Fruit fly (Drosophila melanogaster) whole organism, wandering third instar larva: Measurements from ENCODE around the gene unc-45.

Experiments used
- CG9705 ChIP-seq: fragments of 200-800 bp; sonication (Bioruptor generic); optimal IDR thresholded peaks from 2 replicates; lab custom pipeline; 2018; ENCODE audit warnings: missing biosample characterization, mild to moderate bottlenecking, missing genetic modification characterization
- Dfd ChIP-seq: fragments of >200 bp; optimal IDR thresholded peaks from 2 replicates; lab custom pipeline; 2017; ENCODE audit warnings: missing biosample characterization, missing genetic modification characterization
- Dif ChIP-seq: fragments of 200-275, 200-300 bp; sonication (Bioruptor generic); optimal IDR thresholded peaks from 2 replicates; lab custom pipeline; 2018; ENCODE audit warnings: missing biosample characterization, missing genetic modification characterization; ENCODE audit not compliant: partially characterized antibody
- HLH106 ChIP-seq: fragments of 200-800 bp; optimal IDR thresholded peaks from 3 replicates; lab custom pipeline; 2019; ENCODE audit warnings: missing biosample characterization, mild to moderate bottlenecking, missing genetic modification characterization, moderate library complexity
- Hr78 ChIP-seq: fragments of >200 bp; optimal IDR thresholded peaks from 2 replicates; lab custom pipeline; 2017; ENCODE audit warnings: missing biosample characterization, missing genetic modification characterization
- Hr83 ChIP-seq: fragments of 200-300 bp; sonication (Bioruptor generic); optimal IDR thresholded peaks from 2 replicates; lab custom pipeline; 2016; ENCODE audit warnings: missing biosample characterization, mild to moderate bottlenecking, missing genetic modification characterization, moderate library complexity; ENCODE audit not compliant: poor library complexity, severe bottlenecking
- OdsH ChIP-seq: fragments of 200-800 bp; sonication (Bioruptor generic); optimal IDR thresholded peaks from 2 replicates; lab custom pipeline; 2016; ENCODE audit warnings: missing biosample characterization, mild to moderate bottlenecking, missing genetic modification characterization
- br ChIP-seq: fragments of 200-800 bp; sonication (Bioruptor generic); optimal IDR thresholded peaks from 2 replicates; lab custom pipeline; 2016; ENCODE audit warnings: missing biosample characterization, missing genetic modification characterization
- foxo ChIP-seq, 2 experiments: fragments of 200-800 bp; sonication (Bioruptor generic); optimal IDR thresholded peaks; 2 replicates in 1 of 2; 3 replicates in 1 of 2; lab custom pipeline; 2016 to 2017; ENCODE audit warnings: missing biosample characterization in 2 of 2, missing genetic modification characterization in 2 of 2
- tai ChIP-seq: sonication (Bioruptor generic); optimal IDR thresholded peaks from 2 replicates; lab custom pipeline; 2016; ENCODE audit warnings: missing biosample characterization, missing genetic modification characterization

DNA sequence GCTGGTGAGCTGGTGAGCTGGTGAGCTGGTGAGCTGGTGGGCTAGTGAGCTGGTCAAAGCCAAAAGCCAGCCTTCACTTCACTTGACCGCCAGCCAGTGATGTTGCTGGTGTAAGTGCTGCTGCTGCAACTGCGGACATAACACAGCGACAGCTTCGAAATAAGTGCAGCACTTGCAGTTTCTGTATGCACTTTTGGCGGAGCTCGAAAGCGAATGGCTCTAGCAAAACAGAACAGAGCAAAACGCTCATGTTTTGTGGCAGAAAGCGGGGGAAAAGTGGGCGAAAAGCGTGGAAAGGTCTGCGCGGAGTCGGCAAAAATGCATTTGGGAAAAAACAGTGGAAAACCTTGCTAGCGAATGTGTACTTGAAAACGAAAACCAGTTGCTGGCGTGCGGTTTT lies 38.5 kb upstream of the unc-45 start:
- no peak for TF ChIP-seq foxo (GFP tag; optimal IDR thresholded peaks at IDR 0.05; lab: Kevin White, UChicago)
- TF ChIP-seq Hr78 (GFP tag; lab: Kevin White, UChicago): no peak
- no peak for TF ChIP-seq Hr83 (GFP tag; lab: Kevin White, UChicago)
- no peak for TF ChIP-seq OdsH (GFP tag; lab: Kevin White, UChicago)
- no peak for TF ChIP-seq Dfd (GFP tag; lab: Kevin White, UChicago)
- TF ChIP-seq br (GFP tag; lab: Kevin White, UChicago): no peak
- TF ChIP-seq tai: no peak
- TF ChIP-seq Dif (GFP tag; lab: Kevin White, UChicago): no peak
- no peak for TF ChIP-seq HLH106
- no peak for TF ChIP-seq CG9705 (GFP tag; lab: Kevin White, UChicago)
